Fruit fly (Drosophila melanogaster) whole organism, embryonic: ENCODE results near the gene CG17283.

Source experiments
- CG11085 ChIP-seq: fragments of 200-800 bp; sonication (Bioruptor generic); IDR thresholded peaks from 2 replicates; pipeline ENCODE4 v1.3.6; 2022; ENCODE audit warnings: missing biosample characterization, missing genetic modification characterization
- CG11504 ChIP-seq: fragments of 200-800 bp; sonication (Bioruptor generic); optimal IDR thresholded peaks from 3 replicates; lab custom pipeline; 2019; ENCODE audit warnings: missing biosample characterization, mild to moderate bottlenecking, missing genetic modification characterization, moderate library complexity
- CG11723 ChIP-seq: fragments of 200-800 bp; sonication (Bioruptor generic); optimal IDR thresholded peaks from 2 replicates; lab custom pipeline; 2017; ENCODE audit warnings: missing biosample characterization, mild to moderate bottlenecking, missing genetic modification characterization
- CG12299 ChIP-seq: fragments of 200-800 bp; sonication (Bioruptor generic); optimal IDR thresholded peaks from 2 replicates; lab custom pipeline; 2018; ENCODE audit warnings: missing biosample characterization, mild to moderate bottlenecking, missing genetic modification characterization
- CG13287 ChIP-seq: fragments of 200-800 bp; sonication (Bioruptor generic); IDR thresholded peaks from 2 replicates; pipeline ENCODE4 v1.3.6; 2022; ENCODE audit warnings: missing biosample characterization, missing genetic modification characterization; ENCODE audit not compliant: partially characterized antibody
- CG13775 ChIP-seq: fragments of 200-800 bp; sonication (Bioruptor generic); optimal IDR thresholded peaks from 3 replicates; lab custom pipeline; 2017; ENCODE audit warnings: missing biosample characterization, mild to moderate bottlenecking, missing genetic modification characterization
- CG15073 ChIP-seq: fragments of 200-800 bp; sonication (Bioruptor generic); optimal IDR thresholded peaks from 2 replicates; lab custom pipeline; 2016; ENCODE audit warnings: missing biosample characterization, missing genetic modification characterization
- CG15479 ChIP-seq: fragments of 200-800 bp; sonication (Bioruptor generic); optimal IDR thresholded peaks from 3 replicates; lab custom pipeline; 2019; ENCODE audit warnings: missing biosample characterization, mild to moderate bottlenecking, missing genetic modification characterization, moderate library complexity
- CG15696 ChIP-seq: fragments of 200-800 bp; sonication (Bioruptor generic); optimal IDR thresholded peaks from 2 replicates; lab custom pipeline; 2019; ENCODE audit warnings: missing biosample characterization, mild to moderate bottlenecking, missing genetic modification characterization, moderate library complexity
- CG3065 ChIP-seq: fragments of 200-800 bp; sonication (Bioruptor generic); optimal IDR thresholded peaks from 2 replicates; lab custom pipeline; 2016; ENCODE audit warnings: missing biosample characterization, missing genetic modification characterization
- CG32532 ChIP-seq: fragments of 200-800 bp; sonication (Bioruptor generic); IDR thresholded peaks from 2 replicates; pipeline ENCODE4 v1.3.6; 2022; ENCODE audit warnings: missing biosample characterization, missing genetic modification characterization
- CG34422 ChIP-seq: fragments of 200-800 bp; sonication (Bioruptor generic); IDR thresholded peaks from 3 replicates; pipeline ENCODE4 v1.3.6; 2022; ENCODE audit warnings: missing biosample characterization, missing genetic modification characterization
- CG4820 ChIP-seq: fragments of 200-800 bp; sonication (Bioruptor generic); optimal IDR thresholded peaks from 3 replicates; lab custom pipeline; 2016; ENCODE audit warnings: missing biosample characterization, missing genetic modification characterization
- CG6683 ChIP-seq: fragments of 200-800 bp; sonication (Bioruptor generic); optimal IDR thresholded peaks from 2 replicates; lab custom pipeline; 2017; ENCODE audit warnings: missing biosample characterization, mild to moderate bottlenecking, missing genetic modification characterization, missing genetic modification reagents
- CG8924 ChIP-seq: fragments of 200-800 bp; optimal IDR thresholded peaks from 3 replicates; lab custom pipeline; 2019; ENCODE audit warnings: missing biosample characterization, mild to moderate bottlenecking, missing genetic modification characterization, moderate library complexity
- Dbx ChIP-seq: fragments of 200-800 bp; sonication (Bioruptor generic); IDR thresholded peaks from 3 replicates; pipeline ENCODE4 v1.3.6; 2022; ENCODE audit warnings: missing biosample characterization, missing genetic modification characterization
- Dek ChIP-seq: fragments of 200-800 bp; sonication (Bioruptor generic); optimal IDR thresholded peaks from 3 replicates; lab custom pipeline; 2019; ENCODE audit warnings: missing biosample characterization, mild to moderate bottlenecking, missing genetic modification characterization, moderate library complexity
- Dip3 ChIP-seq: fragments of 200-800 bp; sonication (Bioruptor generic); optimal IDR thresholded peaks from 3 replicates; lab custom pipeline; 2016; ENCODE audit warnings: missing biosample characterization, missing genetic modification characterization
- HLH3B ChIP-seq: fragments of 200-800 bp; sonication (Bioruptor generic); IDR thresholded peaks from 2 replicates; pipeline ENCODE4 v1.3.6; 2022; ENCODE audit warnings: missing biosample characterization, missing genetic modification characterization
- HmgD ChIP-seq: fragments of 200-800 bp; sonication (Bioruptor generic); optimal IDR thresholded peaks from 3 replicates; lab custom pipeline; 2016; ENCODE audit warnings: missing biosample characterization, missing genetic modification characterization
- Hr39 ChIP-seq: fragments of >200 bp; optimal IDR thresholded peaks from 2 replicates; lab custom pipeline; 2017
- Lpt ChIP-seq: fragments of >200 bp; optimal IDR thresholded peaks from 2 replicates; lab custom pipeline; 2018; ENCODE audit warnings: missing biosample characterization, missing genetic modification characterization
- Mrtf ChIP-seq: fragments of 200-800 bp; sonication (Bioruptor generic); IDR thresholded peaks from 3 replicates; pipeline ENCODE4 v1.3.6; 2022; ENCODE audit warnings: missing biosample characterization, missing genetic modification characterization
- NfI ChIP-seq: fragments of 200-800 bp; sonication (Bioruptor generic); optimal IDR thresholded peaks from 3 replicates; lab custom pipeline; 2018; ENCODE audit warnings: missing biosample characterization, mild to moderate bottlenecking, missing genetic modification characterization, moderate library complexity
- Opbp ChIP-seq: fragments of 200-800 bp; sonication (Bioruptor generic); IDR thresholded peaks from 3 replicates; pipeline ENCODE4 v1.3.6; 2022; ENCODE audit warnings: missing biosample characterization, missing genetic modification characterization; ENCODE audit not compliant: partially characterized antibody
- Optix ChIP-seq: fragments of 200-800 bp; sonication (Bioruptor generic); IDR thresholded peaks from 3 replicates; pipeline ENCODE4 v1.3.6; 2022; ENCODE audit warnings: missing biosample characterization, missing genetic modification characterization
- Rx ChIP-seq: fragments of 200-800 bp; sonication (Bioruptor generic); IDR thresholded peaks from 2 replicates; pipeline ENCODE4 v1.3.6; 2022; ENCODE audit warnings: missing biosample characterization, missing genetic modification characterization
- Taf1 ChIP-seq: fragments of 200-800 bp; sonication (Bioruptor generic); IDR thresholded peaks from 2 replicates; pipeline ENCODE4 v1.3.6; 2022; ENCODE audit warnings: missing biosample characterization, missing genetic modification characterization
- YL-1 ChIP-seq: fragments of 200-800 bp; sonication (Bioruptor generic); optimal IDR thresholded peaks from 3 replicates; lab custom pipeline; 2017; ENCODE audit warnings: missing biosample characterization, mild to moderate bottlenecking, missing genetic modification characterization
- ara ChIP-seq: fragments of 200-800 bp; sonication (Bioruptor generic); IDR thresholded peaks from 2 replicates; pipeline ENCODE4 v1.3.6; 2022; ENCODE audit warnings: missing biosample characterization, missing genetic modification characterization
- chif ChIP-seq, 2 experiments: fragments of 200-800 bp; sonication (Bioruptor generic); optimal IDR thresholded peaks; 3 replicates each; lab custom pipeline; 2016; ENCODE audit warnings: missing biosample characterization in 2 of 2, missing genetic modification characterization in 2 of 2
- chn ChIP-seq: fragments of 200-800 bp; sonication (Bioruptor generic); optimal IDR thresholded peaks from 2 replicates; lab custom pipeline; 2016; ENCODE audit warnings: missing biosample characterization, missing genetic modification characterization
- dmrt99B ChIP-seq: fragments of 200-800 bp; sonication (Bioruptor generic); optimal IDR thresholded peaks from 2 replicates; lab custom pipeline; 2018; ENCODE audit warnings: missing biosample characterization, mild to moderate bottlenecking, missing genetic modification characterization, moderate library complexity
- dpn ChIP-seq, 2 experiments: fragments of 200-800 bp; sonication (Bioruptor generic); optimal IDR thresholded peaks; 3 replicates each; lab custom pipeline; 2016; ENCODE audit warnings: missing biosample characterization in 2 of 2, missing genetic modification characterization in 2 of 2
- esg ChIP-seq: fragments of 200-800 bp; sonication (Bioruptor generic); conservative IDR thresholded peaks from 2 replicates; pipeline ENCODE4 v1.3.6; 2022; ENCODE audit warnings: missing biosample characterization, missing genetic modification characterization
- ftz-f1 ChIP-seq: fragments of 200-800 bp; sonication (Bioruptor generic); optimal IDR thresholded peaks from 2 replicates; lab custom pipeline; 2016; ENCODE audit warnings: missing biosample characterization, missing genetic modification characterization
- gcm ChIP-seq: fragments of 200-800 bp; sonication (Bioruptor generic); optimal IDR thresholded peaks from 2 replicates; lab custom pipeline; 2019; ENCODE audit warnings: missing biosample characterization, mild to moderate bottlenecking, missing genetic modification characterization, moderate library complexity
- hkb ChIP-seq, 2 experiments: fragments of 200-800 bp in 1 of 2; fragments of >200 bp in 1 of 2; sonication (Bioruptor generic) in 1 of 2; IDR thresholded peaks in 1 of 2; optimal IDR thresholded peaks in 1 of 2; 2 replicates each; pipeline versions ENCODE4 v1.3.6 to Lab custom; 2017 to 2022; ENCODE audit warnings: missing biosample characterization in 1 of 2, missing genetic modification characterization in 1 of 2
- knrl ChIP-seq: fragments of 200-800 bp; sonication (Bioruptor generic); IDR thresholded peaks from 3 replicates; pipeline ENCODE4 v1.3.6; 2022; ENCODE audit warnings: missing biosample characterization, missing genetic modification characterization; ENCODE audit not compliant: partially characterized antibody
- luna ChIP-seq: fragments of 200-800 bp; sonication (Bioruptor generic); optimal IDR thresholded peaks from 2 replicates; lab custom pipeline; 2016; ENCODE audit warnings: missing biosample characterization, missing genetic modification characterization
- mld ChIP-seq: fragments of 200-800 bp; sonication (Bioruptor generic); IDR thresholded peaks from 3 replicates; pipeline ENCODE4 v1.3.6; 2022; ENCODE audit warnings: missing biosample characterization, missing genetic modification characterization; ENCODE audit not compliant: partially characterized antibody
- org-1 ChIP-seq: fragments of 200-800 bp; sonication (Bioruptor generic); optimal IDR thresholded peaks from 2 replicates; lab custom pipeline; 2017; ENCODE audit warnings: missing biosample characterization, missing genetic modification characterization
- otp ChIP-seq: fragments of 200-800 bp; sonication (Bioruptor generic); IDR thresholded peaks from 3 replicates; pipeline ENCODE4, ENCODE4 v1.3.6; 2022; ENCODE audit warnings: missing biosample characterization, missing genetic modification characterization
- pfk ChIP-seq: fragments of 200-800 bp; sonication (Bioruptor generic); optimal IDR thresholded peaks from 2 replicates; lab custom pipeline; 2018; ENCODE audit warnings: missing biosample characterization, mild to moderate bottlenecking, missing genetic modification characterization, moderate library complexity
- phol ChIP-seq: fragments of 200-800 bp; sonication (Bioruptor generic); optimal IDR thresholded peaks from 3 replicates; lab custom pipeline; 2018; ENCODE audit warnings: missing biosample characterization, mild to moderate bottlenecking, missing genetic modification characterization, moderate library complexity
- pnt ChIP-seq: fragments of 200-800 bp; sonication (Bioruptor generic); optimal IDR thresholded peaks from 3 replicates; lab custom pipeline; 2016; ENCODE audit warnings: missing biosample characterization, missing genetic modification characterization
- ranshi ChIP-seq: fragments of 200-800 bp; sonication (Bioruptor generic); IDR thresholded peaks from 2 replicates; pipeline ENCODE4 v1.3.6; 2022; ENCODE audit warnings: missing biosample characterization, missing genetic modification characterization
- tap ChIP-seq: fragments of 200-800 bp; optimal IDR thresholded peaks from 3 replicates; lab custom pipeline; 2019; ENCODE audit warnings: missing biosample characterization, mild to moderate bottlenecking, missing genetic modification characterization, moderate library complexity
- z ChIP-seq: fragments of 200-800 bp; sonication (Bioruptor generic); IDR thresholded peaks from 3 replicates; pipeline ENCODE4 v1.3.6; 2022; ENCODE audit warnings: missing biosample characterization, missing genetic modification characterization
- zen2 ChIP-seq: fragments of 200-800 bp; sonication (Bioruptor generic); IDR thresholded peaks from 3 replicates; pipeline ENCODE4 v1.3.6; 2022; ENCODE audit warnings: missing biosample characterization, missing genetic modification characterization; ENCODE audit not compliant: partially characterized antibody

Gene CG17283

DNA sequence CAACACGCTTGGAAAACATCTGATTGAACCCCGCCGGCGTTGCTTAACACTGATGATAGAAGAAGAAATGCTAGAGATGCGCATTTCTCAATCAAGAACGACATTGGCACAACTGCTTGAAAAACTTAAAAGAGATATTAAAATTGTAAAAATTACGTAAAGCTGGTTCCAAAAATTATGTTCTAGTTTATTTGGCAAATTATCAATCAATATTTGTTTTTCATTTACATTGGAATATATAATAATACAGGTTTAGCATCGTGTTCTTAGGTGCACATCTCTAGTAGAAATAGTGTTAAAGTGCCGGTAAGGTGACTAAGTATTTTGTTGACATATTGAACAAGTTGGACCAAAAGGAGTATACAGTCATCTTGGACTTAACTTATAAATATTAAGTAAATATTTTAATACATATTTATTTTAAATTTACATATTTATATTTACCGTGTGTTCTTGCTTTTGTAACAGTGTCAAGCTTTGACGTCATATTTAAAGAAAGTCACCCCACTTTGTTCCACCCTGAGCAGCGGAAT lies 16.3 kb upstream of the CG17283 start, which contains the start of the genes Brf and sds22 (continued):
- TF ChIP-seq CG11085 (GFP tag; lab: Robert Waterston, UW), result peak; percentile 84
- TF ChIP-seq CG13287 (GFP tag; lab: Robert Waterston, UW), result peak; percentile 83
- TF ChIP-seq esg (GFP tag; lab: Robert Waterston, UW), result peak; percentile 91
- no peak; the same call in 2 of the 3 replicates for TF ChIP-seq zen2 (GFP tag; lab: Robert Waterston, UW)
- peak; percentile 95 for TF ChIP-seq pnt (GFP tag; lab: Kevin White, UChicago)
- TF ChIP-seq Mrtf (GFP tag; lab: Robert Waterston, UW), result peak; percentile 90
- TF ChIP-seq dpn (GFP tag; optimal IDR thresholded peaks at IDR 0.05; lab: Kevin White, UChicago), result peak; percentile 97
- peak; percentile 43; the same call in 1 of the 3 replicates for TF ChIP-seq mld (GFP tag; lab: Robert Waterston, UW)
- peak; percentile 94 for TF ChIP-seq CG11504 (tag; lab: Kevin White, UChicago)
- TF ChIP-seq dmrt99B (tag; lab: Kevin White, UChicago), result peak; percentile 93
- TF ChIP-seq CG13775 (GFP tag; lab: Kevin White, UChicago), result peak; percentile 96
- TF ChIP-seq luna (GFP tag; lab: Kevin White, UChicago), result peak; percentile 93
- TF ChIP-seq z, result peak; percentile 41; the same call in 1 of the 3 replicates
- peak; percentile 98 for TF ChIP-seq CG15696 (tag; lab: Kevin White, UChicago)
- peak; percentile 72 for TF ChIP-seq ftz-f1
- peak; percentile 58; the same call in 2 of the 3 replicates for TF ChIP-seq Optix (GFP tag; lab: Robert Waterston, UW)
- TF ChIP-seq org-1 (GFP tag; lab: Kevin White, UChicago), result peak; percentile 87
- peak; percentile 84 for TF ChIP-seq Rx (GFP tag; lab: Robert Waterston, UW)
- peak; percentile 96 for TF ChIP-seq NfI
- TF ChIP-seq Dbx (GFP tag; lab: Robert Waterston, UW), result peak; percentile 96
- TF ChIP-seq CG12299 (tag; lab: Kevin White, UChicago), result peak; percentile 90
- TF ChIP-seq Dip3, result peak; percentile 97
- TF ChIP-seq Dek, result peak; percentile 93
- TF ChIP-seq hkb (optimal IDR thresholded peaks at IDR 0.05; lab: Kevin White, UChicago), result no peak
- peak; percentile 91 for TF ChIP-seq hkb (GFP tag; IDR thresholded peaks at IDR 0.05; lab: Robert Waterston, UW)
- peak; percentile 93 for TF ChIP-seq CG3065 (GFP tag; lab: Kevin White, UChicago)
- peak; percentile 97 for TF ChIP-seq chn (GFP tag; lab: Kevin White, UChicago)
- TF ChIP-seq phol (tag; lab: Kevin White, UChicago), result peak; percentile 96
- no peak for TF ChIP-seq Lpt
- TF ChIP-seq pfk (GFP tag; lab: Kevin White, UChicago), result peak; percentile 59
- peak; percentile 79 for TF ChIP-seq otp
- TF ChIP-seq CG11723 (GFP tag; lab: Kevin White, UChicago), result peak; percentile 88
- peak; percentile 94 for TF ChIP-seq HLH3B (GFP tag; lab: Robert Waterston, UW)
- TF ChIP-seq CG32532 (GFP tag; lab: Robert Waterston, UW), result peak; percentile 95
- TF ChIP-seq CG6683 (GFP tag; lab: Kevin White, UChicago), result peak; percentile 82
- peak; percentile 96 for TF ChIP-seq CG4820 (GFP tag; lab: Kevin White, UChicago)
- peak; percentile 96 for TF ChIP-seq CG8924
- TF ChIP-seq gcm (GFP tag; lab: Kevin White, UChicago), result peak; percentile 90
- peak; percentile 77 for TF ChIP-seq CG15073
- peak; percentile 89 for TF ChIP-seq HmgD
- peak; percentile 87 for TF ChIP-seq knrl (GFP tag; lab: Robert Waterston, UW)
- TF ChIP-seq YL-1 (GFP tag; lab: Kevin White, UChicago), result peak; percentile 80
- TF ChIP-seq CG15479 (GFP tag; lab: Kevin White, UChicago), result no peak
- peak; percentile 91 for TF ChIP-seq ara (GFP tag; lab: Robert Waterston, UW)
- TF ChIP-seq Taf1, result peak; percentile 74
- TF ChIP-seq tap (tag; lab: Kevin White, UChicago), result peak; percentile 89
- TF ChIP-seq chif (GFP tag; optimal IDR thresholded peaks at IDR 0.05; lab: Kevin White, UChicago), result peak; percentile 95 to 96
- TF ChIP-seq Opbp (GFP tag; lab: Robert Waterston, UW), result peak; percentile 53; the same call in 1 of the 3 replicates
- peak; percentile 95 for TF ChIP-seq ranshi (GFP tag; lab: Robert Waterston, UW)
- TF ChIP-seq Hr39 (lab: Kevin White, UChicago), result no peak
- peak; percentile 97 for TF ChIP-seq CG34422 (GFP tag; lab: Robert Waterston, UW)
